Worm (Caenorhabditis elegans): ENCODE measurements around the gene nas-12.

- TF ChIP-seq nhr-11 (tag; optimal IDR thresholded peaks at IDR 0.05) = no peak
- TF ChIP-seq pha-4 (tag; optimal IDR thresholded peaks at IDR 0.05) = no peak
- no peak for TF ChIP-seq ceh-19 (GFP tag; optimal IDR thresholded peaks at IDR 0.05)
- no peak for TF ChIP-seq fkh-10 (GFP tag; optimal IDR thresholded peaks at IDR 0.05)
These were observed 19.5 kb downstream of the nas-12 start, which contains the start of gene tkt-1 for ce11 chrIV:10243276-10243675.

Data from whole organism, late embryonic.